Worm (Caenorhabditis elegans): ENCODE results near the gene rpap-2.

- TF ChIP-seq zip-8 (tag; optimal IDR thresholded peaks at IDR 0.05) (no peak), tbx-8 (GFP tag; optimal IDR thresholded peaks at IDR 0.05) (no peak), sptf-1 (tag; optimal IDR thresholded peaks at IDR 0.05) (peak; percentile 10), ztf-11 (tag; optimal IDR thresholded peaks at IDR 0.05) (no peak), nhr-28 (tag; optimal IDR thresholded peaks at IDR 0.05) (no peak), flh-1 (GFP tag; optimal IDR thresholded peaks at IDR 0.05) (no peak)
These were observed 39.4 kb downstream of the rpap-2 start for ce11 chrIII:9007183-9007582.
